Worm (Caenorhabditis elegans) whole organism, early embryonic: ENCODE measurements around the gene nhr-22.

Experiments
- B0310.2 ChIP-seq: sonication (generic microtip); optimal IDR thresholded peaks from 2 replicates; lab custom pipeline; 2016; ENCODE audit warnings: mild to moderate bottlenecking, missing genetic modification characterization, missing compliant biosample characterization
- F13C5.2 ChIP-seq: sonication (generic microtip); optimal IDR thresholded peaks from 2 replicates; lab custom pipeline; 2017; ENCODE audit warnings: mild to moderate bottlenecking, missing genetic modification characterization, inconsistent platforms, missing compliant biosample characterization
- aly-1 ChIP-seq: sonication (generic microtip); optimal IDR thresholded peaks from 2 replicates; lab custom pipeline; 2016; ENCODE audit warnings: missing genetic modification characterization, missing compliant biosample characterization
- ama-1 ChIP-seq: fragments of 150-350 bp; optimal IDR thresholded peaks from 2 replicates; lab custom pipeline; 2014
- ceh-13 ChIP-seq: fragments of 200-800 bp; sonication (Bioruptor generic); optimal IDR thresholded peaks from 2 replicates; lab custom pipeline; 2018; ENCODE audit warnings: mild to moderate bottlenecking, missing genetic modification characterization, missing compliant biosample characterization
- ceh-36 ChIP-seq: sonication (generic microtip); optimal IDR thresholded peaks from 2 replicates; lab custom pipeline; 2016; ENCODE audit warnings: missing genetic modification characterization, inconsistent platforms, missing compliant biosample characterization
- ets-7 ChIP-seq: sonication (generic microtip); optimal IDR thresholded peaks from 2 replicates; lab custom pipeline; 2016; ENCODE audit warnings: missing genotype, missing genetic modification characterization, missing compliant biosample characterization
- flt-1 ChIP-seq: fragments of 200-800 bp; sonication (Bioruptor generic); IDR thresholded peaks from 2 replicates; pipeline ENCODE4 v1.3.6; 2022; ENCODE audit warnings: missing genetic modification characterization, missing compliant biosample characterization
- hmbx-1 ChIP-seq: sonication (generic microtip); optimal IDR thresholded peaks from 2 replicates; lab custom pipeline; 2016; ENCODE audit warnings: mild to moderate bottlenecking, missing genetic modification characterization, missing compliant biosample characterization
- hmg-4 ChIP-seq: fragments of 200-800 bp; sonication (Bioruptor generic); optimal IDR thresholded peaks from 2 replicates; lab custom pipeline; 2018; ENCODE audit warnings: mild to moderate bottlenecking, missing genetic modification characterization, missing compliant biosample characterization
- hnd-1 ChIP-seq: sonication (generic microtip); optimal IDR thresholded peaks from 2 replicates; lab custom pipeline; 2016; ENCODE audit warnings: missing genetic modification characterization, missing compliant biosample characterization
- pes-1 ChIP-seq: fragments of 200-800 bp; sonication (Bioruptor generic); IDR thresholded peaks from 2 replicates; pipeline ENCODE4 v1.3.6; 2022; ENCODE audit warnings: missing genetic modification reagents, missing genetic modification characterization, missing compliant biosample characterization
- scrt-1 ChIP-seq: fragments of 200-800 bp; sonication (Bioruptor generic); IDR thresholded peaks from 2 replicates; pipeline ENCODE4 v1.3.6; 2022; ENCODE audit warnings: missing genetic modification characterization, missing compliant biosample characterization
- sea-1 ChIP-seq: fragments of 200-800 bp; sonication (Bioruptor generic); conservative IDR thresholded peaks from 2 replicates; pipeline ENCODE4 v1.3.6; 2022; ENCODE audit warnings: missing genetic modification characterization, missing compliant biosample characterization
- tbx-11 ChIP-seq: fragments of 200-800 bp; sonication (Bioruptor generic); IDR thresholded peaks from 2 replicates; pipeline ENCODE4 v1.3.6; 2022; ENCODE audit warnings: missing genetic modification characterization, missing compliant biosample characterization
- tbx-37 ChIP-seq: fragments of 200-800 bp; sonication (Bioruptor generic); conservative IDR thresholded peaks from 2 replicates; pipeline ENCODE4 v1.3.6; 2022; ENCODE audit warnings: missing genetic modification reagents, missing genetic modification characterization, missing compliant biosample characterization
- tra-4 ChIP-seq: sonication (generic microtip); optimal IDR thresholded peaks from 2 replicates; lab custom pipeline; 2017; ENCODE audit warnings: missing genetic modification characterization, missing compliant biosample characterization

The nhr-22 gene

ce11 chrII:6491187-6491586 lies 41.6 kb upstream of the nhr-22 start:
- TF ChIP-seq tbx-11 (GFP tag; lab: Robert Waterston, UW) = no peak
- TF ChIP-seq hmg-4 (GFP tag; lab: Kevin White, UChicago) = no peak
- TF ChIP-seq tbx-37 = no peak
- no peak for TF ChIP-seq ceh-36 (tag; lab: Kevin White, UChicago)

DNA sequence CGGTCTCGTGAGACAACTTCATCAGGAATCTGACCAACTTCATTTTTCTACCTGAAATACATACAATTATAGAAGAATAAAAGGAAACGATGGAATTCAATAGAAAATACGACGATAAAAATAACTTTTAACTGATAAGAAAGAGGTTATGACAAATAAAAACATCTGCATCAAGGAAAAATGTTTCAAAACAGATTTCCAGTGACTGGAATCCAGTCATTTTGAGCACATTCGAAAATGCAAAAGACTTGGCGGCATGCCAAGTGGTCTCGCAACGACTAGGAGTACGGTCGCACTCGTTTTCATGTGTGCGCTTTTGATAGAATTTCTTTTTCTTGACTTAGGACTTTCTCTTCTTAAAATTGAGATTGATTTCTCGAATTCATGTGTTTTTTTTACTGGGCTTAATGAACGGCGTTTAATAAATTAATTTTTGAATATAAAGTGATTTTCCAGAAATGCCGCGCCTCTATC lies 40.2 kb upstream of the nhr-22 start, which contains the start of the genes snr-3 and rsp-5:
Gene snr-3, minus strand, starts transcription at position 51 of the 474 bp plus-strand sequence.
Gene rsp-5, plus strand, starts transcription at position 455 of the 474 bp plus-strand sequence.
- TF ChIP-seq tbx-37 = no peak
- no peak for TF ChIP-seq ceh-36 (tag; lab: Kevin White, UChicago)
- no peak for TF ChIP-seq pes-1 (GFP tag; lab: Robert Waterston, UW)
- no peak for TF ChIP-seq ama-1
- TF ChIP-seq aly-1 (tag; lab: Kevin White, UChicago) = no peak
- no peak for TF ChIP-seq tra-4 (tag; lab: Kevin White, UChicago)
- no peak for TF ChIP-seq flt-1 (GFP tag; lab: Robert Waterston, UW)

DNA sequence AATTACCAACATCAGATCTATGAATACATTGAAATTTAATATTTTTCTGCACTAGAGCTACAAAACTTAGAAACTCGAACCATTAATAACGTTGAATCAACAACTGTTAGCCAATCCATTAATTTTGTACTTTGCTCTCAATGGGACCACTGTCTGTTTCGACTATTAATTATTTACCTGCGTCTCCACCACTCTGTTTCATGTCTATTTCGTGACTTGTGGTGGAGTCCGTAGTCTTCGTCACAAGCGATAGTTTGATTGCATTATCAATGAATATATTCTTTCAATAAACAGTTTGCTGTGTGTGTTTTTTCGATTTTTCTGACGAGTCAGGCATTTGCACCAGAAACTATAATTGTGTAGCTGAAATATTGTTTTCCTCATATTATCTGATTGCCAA lies 36.8 kb upstream of the nhr-22 start:
- TF ChIP-seq aly-1 (tag; lab: Kevin White, UChicago) (no peak), tbx-37 (no peak), hmg-4 (GFP tag; lab: Kevin White, UChicago) (no peak), pes-1 (GFP tag; lab: Robert Waterston, UW) (no peak), ceh-36 (tag; lab: Kevin White, UChicago) (no peak), flt-1 (GFP tag; lab: Robert Waterston, UW) (no peak)

DNA sequence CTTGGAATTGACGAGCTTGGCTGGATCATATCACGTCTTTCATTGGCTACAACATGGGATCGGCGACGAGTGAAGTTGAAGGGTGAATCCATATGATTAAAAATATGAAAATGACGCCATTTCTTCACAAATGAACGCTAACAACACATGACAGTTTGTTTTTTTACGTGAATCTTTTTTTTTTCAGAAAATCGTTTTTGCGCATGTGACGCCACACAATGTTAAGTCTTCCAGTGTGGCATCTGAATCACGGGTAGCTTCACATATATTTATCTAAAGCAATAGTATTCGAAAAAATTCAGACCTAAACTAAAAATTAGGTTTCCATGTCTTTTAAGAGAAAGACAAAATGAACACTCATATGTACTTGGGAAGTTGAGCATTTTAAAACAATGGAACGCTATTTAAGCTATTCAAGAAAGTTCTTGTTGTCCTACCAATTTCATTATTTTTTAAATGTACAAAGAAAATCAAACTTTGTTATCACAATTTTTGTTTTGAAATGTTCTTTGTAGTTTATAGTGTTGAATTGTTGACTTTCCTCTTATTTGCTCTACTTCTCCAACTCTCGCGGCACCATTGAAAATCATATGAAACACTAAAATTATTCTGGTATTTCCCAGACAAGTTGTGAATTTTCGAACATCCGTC lies 35.4 kb upstream of the nhr-22 start, which contains the start of the genes lido-16 and plpp-1.2:
Gene lido-16, minus strand, starts transcription at position 101 of the 651 bp plus-strand sequence.
Gene plpp-1.2, plus strand, starts transcription at position 601 of the 651 bp plus-strand sequence.
- TF ChIP-seq flt-1 (GFP tag; lab: Robert Waterston, UW) = no peak
- TF ChIP-seq B0310.2 (tag; lab: Kevin White, UChicago) = no peak

DNA sequence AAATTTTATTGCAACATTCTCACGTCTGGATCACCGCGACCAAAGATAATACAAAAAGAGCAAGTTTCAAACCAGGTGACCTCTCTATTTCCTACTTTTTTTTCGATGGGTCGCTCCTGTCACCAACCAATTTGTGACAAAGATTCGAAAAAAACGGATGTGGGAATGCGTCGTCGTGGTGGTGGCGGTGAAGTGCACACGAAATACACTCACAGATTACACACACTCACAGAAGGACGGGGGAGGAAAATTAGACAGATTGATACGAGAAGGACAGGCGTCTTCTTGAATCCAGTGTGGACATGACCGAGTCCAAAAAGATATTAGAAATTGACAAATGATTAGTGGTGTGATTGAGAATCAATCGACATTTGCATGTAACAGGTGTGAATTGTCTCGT lies 33.2 kb upstream of the nhr-22 start:
- TF ChIP-seq ceh-36 (tag; lab: Kevin White, UChicago) = no peak

DNA sequence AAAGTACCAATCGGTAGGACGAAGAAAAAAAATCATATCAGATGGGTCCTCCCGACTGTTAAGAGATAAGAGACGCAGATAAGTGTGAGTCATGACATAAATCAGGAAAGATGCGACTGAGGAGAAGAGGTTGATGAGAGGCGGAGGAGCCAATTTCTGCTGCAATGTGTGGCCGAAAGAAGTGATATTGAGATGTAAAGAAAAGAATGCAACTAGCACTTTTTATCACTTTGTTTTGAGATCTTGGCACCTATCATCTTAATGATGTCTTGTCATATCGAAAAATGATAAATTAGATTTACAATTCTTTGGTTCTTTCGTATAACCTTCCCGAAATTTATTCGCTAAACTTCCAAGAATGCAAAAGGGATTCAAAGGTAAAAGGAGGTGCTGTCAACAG lies 32.5 kb upstream of the nhr-22 start, which contains the start of gene del-10:
Gene del-10, minus strand, starts transcription at position 24 of the 400 bp plus-strand sequence.
- TF ChIP-seq scrt-1 (GFP tag; lab: Robert Waterston, UW) = no peak
- TF ChIP-seq hmbx-1 = no peak
- no peak for TF ChIP-seq ets-7
- TF ChIP-seq ceh-36 (tag; lab: Kevin White, UChicago) = no peak
- no peak for TF ChIP-seq hmg-4 (GFP tag; lab: Kevin White, UChicago)
- no peak for TF ChIP-seq tbx-11 (GFP tag; lab: Robert Waterston, UW)
- no peak for TF ChIP-seq ama-1
- no peak for TF ChIP-seq B0310.2 (tag; lab: Kevin White, UChicago)
- TF ChIP-seq hnd-1 (tag; lab: Kevin White, UChicago) = no peak
- no peak for TF ChIP-seq pes-1 (GFP tag; lab: Robert Waterston, UW)
- no peak for TF ChIP-seq F13C5.2
- no peak for TF ChIP-seq sea-1
- no peak for TF ChIP-seq aly-1 (tag; lab: Kevin White, UChicago)
- TF ChIP-seq tra-4 (tag; lab: Kevin White, UChicago) = no peak
- no peak for TF ChIP-seq flt-1 (GFP tag; lab: Robert Waterston, UW)
- no peak for TF ChIP-seq ceh-13

DNA sequence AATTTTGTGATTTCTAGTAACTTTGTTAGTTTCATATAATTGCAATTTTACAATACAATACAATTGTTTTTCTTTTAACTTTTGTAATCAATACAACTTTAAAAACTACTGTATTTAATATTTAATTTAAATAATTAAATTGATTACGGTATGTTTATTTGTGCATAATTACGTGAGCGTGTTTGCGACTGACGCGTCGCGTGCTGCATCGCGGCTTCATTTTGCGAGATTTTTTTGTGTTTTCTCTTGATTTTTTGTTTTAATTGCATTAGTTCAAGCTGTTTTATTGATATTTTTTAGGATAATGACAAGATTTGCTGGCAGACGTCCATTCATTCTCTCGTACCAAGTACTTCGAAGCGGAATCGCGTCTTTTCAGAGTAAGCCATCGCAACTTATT lies 27.1 kb upstream of the nhr-22 start, which contains the start of gene T28D9.4:
Gene T28D9.4, plus strand, starts transcription at position 301 of the 400 bp plus-strand sequence.
- TF ChIP-seq ceh-13 (no peak), B0310.2 (tag; lab: Kevin White, UChicago) (no peak), tra-4 (tag; lab: Kevin White, UChicago) (no peak), F13C5.2 (no peak), flt-1 (GFP tag; lab: Robert Waterston, UW) (no peak), tbx-11 (GFP tag; lab: Robert Waterston, UW) (no peak), ceh-36 (tag; lab: Kevin White, UChicago) (no peak), scrt-1 (GFP tag; lab: Robert Waterston, UW) (no peak), hmg-4 (GFP tag; lab: Kevin White, UChicago) (no peak), hmbx-1 (no peak), aly-1 (tag; lab: Kevin White, UChicago) (no peak), ama-1 (no peak), sea-1 (no peak), ets-7 (no peak)

DNA sequence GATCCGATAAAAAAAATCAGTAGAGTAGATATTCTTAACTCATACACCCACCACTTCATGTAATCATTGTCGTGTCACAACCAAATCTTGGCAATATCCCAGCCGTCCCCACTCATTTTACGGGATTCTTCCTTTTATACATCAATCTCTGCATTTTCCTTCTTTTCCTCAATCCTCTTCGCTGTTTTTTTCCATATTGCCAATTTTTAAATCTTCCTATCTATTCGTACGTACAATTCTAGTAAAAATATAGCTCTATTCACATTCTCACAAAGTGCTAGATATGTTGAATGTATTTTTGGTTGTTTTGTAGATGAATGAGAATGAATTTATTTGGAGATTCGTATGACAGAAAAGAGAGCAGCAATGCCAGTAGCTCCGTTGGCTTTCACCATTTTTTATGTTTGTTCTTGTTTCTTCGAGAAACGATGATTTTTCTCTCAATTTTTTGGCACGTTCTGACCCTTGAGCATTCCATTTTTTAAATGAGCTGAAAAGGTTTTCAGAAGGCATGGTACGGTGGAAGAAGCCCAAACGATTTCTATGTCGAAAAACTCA lies 25.7 kb upstream of the nhr-22 start, which contains the start of gene T28D9.16:
Gene T28D9.16, plus strand, starts transcription at position 508 of the 558 bp plus-strand sequence.
- TF ChIP-seq tra-4 (tag; lab: Kevin White, UChicago) (no peak), flt-1 (GFP tag; lab: Robert Waterston, UW) (no peak), F13C5.2 (no peak), pes-1 (GFP tag; lab: Robert Waterston, UW) (no peak), hmg-4 (GFP tag; lab: Kevin White, UChicago) (no peak)
